Fruit fly (Drosophila melanogaster) whole organism, prepupa: ENCODE data around the gene ara.

Source experiments
- CG10669 ChIP-seq: fragments of 200-800 bp; sonication (Bioruptor generic); optimal IDR thresholded peaks from 3 replicates; lab custom pipeline; 2018; ENCODE audit warnings: missing biosample characterization, mild to moderate bottlenecking, missing genetic modification characterization, moderate library complexity
- CG11294 ChIP-seq: fragments of 200-800 bp; sonication (Bioruptor generic); IDR thresholded peaks from 2 replicates; pipeline ENCODE4 v1.3.6; 2022; ENCODE audit warnings: missing biosample characterization, missing genetic modification characterization
- CG11762 ChIP-seq: fragments of 200-800 bp; sonication (Bioruptor generic); optimal IDR thresholded peaks from 3 replicates; lab custom pipeline; 2016; ENCODE audit warnings: missing biosample characterization, missing genetic modification characterization; ENCODE audit not compliant: insufficient read depth
- CG11902 ChIP-seq: fragments of 200-800 bp; sonication (Bioruptor generic); optimal IDR thresholded peaks from 3 replicates; lab custom pipeline; 2016; ENCODE audit warnings: missing biosample characterization, missing genetic modification characterization
- CG15336 ChIP-seq: fragments of 200-800 bp; sonication (Bioruptor generic); IDR thresholded peaks from 2 replicates; pipeline ENCODE4 v1.3.6; 2022; ENCODE audit warnings: missing biosample characterization, missing genetic modification characterization
- CG1621 ChIP-seq: fragments of 200-800 bp; sonication (Bioruptor generic); optimal IDR thresholded peaks from 3 replicates; lab custom pipeline; 2018; ENCODE audit warnings: missing biosample characterization, mild to moderate bottlenecking, missing genetic modification characterization
- CG16779 ChIP-seq: fragments of 200-800 bp; sonication (Bioruptor generic); optimal IDR thresholded peaks from 3 replicates; lab custom pipeline; 2017; ENCODE audit warnings: missing biosample characterization, mild to moderate bottlenecking, missing genetic modification characterization
- CG3032 ChIP-seq: fragments of 200-800 bp; optimal IDR thresholded peaks from 2 replicates; lab custom pipeline; 2019; ENCODE audit warnings: missing biosample characterization, mild to moderate bottlenecking, missing genetic modification characterization, moderate library complexity
- CG32006 ChIP-seq: fragments of 200-800 bp; sonication (Bioruptor generic); optimal IDR thresholded peaks from 3 replicates; lab custom pipeline; 2017; ENCODE audit warnings: missing biosample characterization, mild to moderate bottlenecking, missing genetic modification characterization
- CG34406 ChIP-seq: fragments of 200-800 bp; sonication (Bioruptor generic); optimal IDR thresholded peaks from 3 replicates; lab custom pipeline; 2016; ENCODE audit warnings: missing biosample characterization, missing genetic modification characterization
- CG3919 ChIP-seq: fragments of 200-800 bp; sonication (Bioruptor generic); optimal IDR thresholded peaks from 3 replicates; lab custom pipeline; 2016; ENCODE audit warnings: missing biosample characterization, missing genetic modification characterization
- CG6792 ChIP-seq: fragments of 200-800 bp; sonication (Bioruptor generic); optimal IDR thresholded peaks from 3 replicates; lab custom pipeline; 2016; ENCODE audit warnings: missing biosample characterization, missing genetic modification characterization
- CG6808 ChIP-seq: fragments of 200-800 bp; sonication (Bioruptor generic); optimal IDR thresholded peaks from 3 replicates; lab custom pipeline; 2017; ENCODE audit warnings: missing biosample characterization, missing genetic modification characterization, mild to moderate bottlenecking, moderate library complexity, missing genetic modification reagents
- CG6854 ChIP-seq: fragments of 200-800 bp; sonication (Bioruptor generic); optimal IDR thresholded peaks from 2 replicates; lab custom pipeline; 2017; ENCODE audit warnings: missing biosample characterization, mild to moderate bottlenecking, missing genetic modification characterization
- CG8119 ChIP-seq: fragments of 200-800 bp; sonication (Bioruptor generic); IDR thresholded peaks from 3 replicates; pipeline ENCODE4 v1.3.6; 2022; ENCODE audit warnings: missing biosample characterization, missing genetic modification characterization
- CG8319 ChIP-seq: fragments of 200-800 bp; sonication (Bioruptor generic); optimal IDR thresholded peaks from 3 replicates; lab custom pipeline; 2016; ENCODE audit warnings: missing biosample characterization, missing genetic modification characterization
- CG9139 ChIP-seq: fragments of 200-800 bp; sonication (Bioruptor generic); optimal IDR thresholded peaks from 3 replicates; lab custom pipeline; 2017; ENCODE audit warnings: missing biosample characterization, mild to moderate bottlenecking, missing genetic modification characterization
- Eip75B ChIP-seq: fragments of 200-800 bp; sonication (Bioruptor generic); optimal IDR thresholded peaks from 3 replicates; lab custom pipeline; 2016; ENCODE audit warnings: missing biosample characterization, missing genetic modification characterization
- Eip78C ChIP-seq: fragments of 200-800 bp; sonication (Bioruptor generic); peaks from one replicate; lab custom pipeline; 2016; ENCODE audit warnings: missing biosample characterization, missing genetic modification characterization
- Eip93F ChIP-seq: fragments of 200-800 bp; sonication (Bioruptor generic); optimal IDR thresholded peaks from 2 replicates; lab custom pipeline; 2016; ENCODE audit warnings: missing biosample characterization, mild to moderate bottlenecking, missing genetic modification characterization
- Ets96B ChIP-seq: fragments of 200-800 bp; optimal IDR thresholded peaks from 2 replicates; lab custom pipeline; 2019; ENCODE audit warnings: missing biosample characterization, mild to moderate bottlenecking, missing genetic modification characterization, moderate library complexity
- Gug ChIP-seq: fragments of 200-800 bp; sonication (Bioruptor generic); IDR thresholded peaks from 2 replicates; pipeline ENCODE4 v1.3.6; 2022; ENCODE audit warnings: missing biosample characterization, missing genetic modification characterization
- Hr38 ChIP-seq: sonication (Bioruptor generic); optimal IDR thresholded peaks from 2 replicates; lab custom pipeline; 2016; ENCODE audit warnings: missing biosample characterization, missing genetic modification characterization
- Hr39 ChIP-seq: fragments of 200-800 bp; sonication (Bioruptor generic); optimal IDR thresholded peaks from 2 replicates; lab custom pipeline; 2016; ENCODE audit warnings: missing biosample characterization, missing genetic modification characterization
- Hr4 ChIP-seq: fragments of 200-800 bp; sonication (Bioruptor generic); optimal IDR thresholded peaks from 3 replicates; lab custom pipeline; 2016; ENCODE audit warnings: missing biosample characterization, missing genetic modification characterization
- OdsH ChIP-seq: fragments of 200-800 bp; sonication (Bioruptor generic); optimal IDR thresholded peaks from 3 replicates; lab custom pipeline; 2016; ENCODE audit warnings: missing biosample characterization, missing genetic modification characterization
- Smox ChIP-seq: fragments of 200-800 bp; sonication (Bioruptor generic); optimal IDR thresholded peaks from 3 replicates; lab custom pipeline; 2016; ENCODE audit warnings: missing biosample characterization, missing genetic modification characterization
- Sox102F ChIP-seq: fragments of 200-800 bp; sonication (Bioruptor generic); optimal IDR thresholded peaks from 2 replicates; lab custom pipeline; 2016; ENCODE audit warnings: missing biosample characterization, mild to moderate bottlenecking, missing genetic modification characterization
- Sox14 ChIP-seq: fragments of 200-800 bp; sonication (Bioruptor generic); optimal IDR thresholded peaks from 3 replicates; lab custom pipeline; 2016; ENCODE audit warnings: missing biosample characterization, missing genetic modification characterization
- Sox15 ChIP-seq: fragments of 200-800 bp; sonication (Bioruptor generic); optimal IDR thresholded peaks from 3 replicates; lab custom pipeline; 2016; ENCODE audit warnings: missing biosample characterization, missing genetic modification characterization
- dsx ChIP-seq: fragments of 200-800 bp; optimal IDR thresholded peaks from 3 replicates; lab custom pipeline; 2019; ENCODE audit warnings: missing biosample characterization, mild to moderate bottlenecking, missing genetic modification characterization, moderate library complexity; ENCODE audit not compliant: poor library complexity, severe bottlenecking
- eg ChIP-seq: fragments of 200-800 bp; sonication (Bioruptor generic); IDR thresholded peaks from 3 replicates; pipeline ENCODE4 v1.3.6; 2022; ENCODE audit warnings: missing biosample characterization, missing genetic modification characterization
- fd85E ChIP-seq: fragments of 200-800 bp; sonication (Bioruptor generic); optimal IDR thresholded peaks from 3 replicates; lab custom pipeline; 2016; ENCODE audit warnings: missing biosample characterization, missing genetic modification characterization
- fkh ChIP-seq: fragments of 200-800 bp; sonication (Bioruptor generic); optimal IDR thresholded peaks from 3 replicates; lab custom pipeline; 2017; ENCODE audit warnings: missing biosample characterization, mild to moderate bottlenecking, missing genetic modification characterization, moderate library complexity
- net ChIP-seq: fragments of 200-800 bp; sonication (Bioruptor generic); optimal IDR thresholded peaks from 3 replicates; lab custom pipeline; 2016; ENCODE audit warnings: missing biosample characterization, missing genetic modification characterization
- pdm3 ChIP-seq: fragments of 200-800 bp; sonication (Bioruptor generic); optimal IDR thresholded peaks from 3 replicates; lab custom pipeline; 2016; ENCODE audit warnings: missing biosample characterization, missing genetic modification characterization
- salr ChIP-seq, 2 experiments: fragments of 200-800 bp; sonication (Bioruptor generic); optimal IDR thresholded peaks; 3 replicates each; lab custom pipeline; 2016 to 2018; ENCODE audit warnings: missing biosample characterization in 2 of 2, missing genetic modification characterization in 2 of 2, mild to moderate bottlenecking in 1 of 2
- spab ChIP-seq: fragments of 200-800 bp; sonication (Bioruptor generic); optimal IDR thresholded peaks from 2 replicates; lab custom pipeline; 2017; ENCODE audit warnings: missing biosample characterization, mild to moderate bottlenecking, missing genetic modification characterization, missing genetic modification reagents
- ss ChIP-seq, 2 experiments: fragments of 200-800 bp; sonication (Bioruptor generic); optimal IDR thresholded peaks; 2 replicates in 1 of 2; 3 replicates in 1 of 2; lab custom pipeline; 2017 to 2018; ENCODE audit warnings: mild to moderate bottlenecking in 2 of 2, missing biosample characterization in 2 of 2, missing genetic modification characterization in 2 of 2, moderate library complexity in 1 of 2
- svp ChIP-seq: fragments of 200-800 bp; sonication (Bioruptor generic); peaks from one replicate; lab custom pipeline; 2016; ENCODE audit warnings: missing biosample characterization, missing genetic modification characterization
- topi ChIP-seq: fragments of 200-800 bp; sonication (Bioruptor generic); optimal IDR thresholded peaks from 3 replicates; lab custom pipeline; 2016; ENCODE audit warnings: missing biosample characterization, missing genetic modification characterization

Gene ara

dm6 chr3L:12564284-12564683 is 16.2 kb upstream of the ara start:
- TF ChIP-seq Hr39 (GFP tag; lab: Kevin White, UChicago) = no peak
- no peak for TF ChIP-seq topi
- TF ChIP-seq svp (GFP tag; lab: Kevin White, UChicago) = no peak
- no peak for TF ChIP-seq fd85E (GFP tag; lab: Kevin White, UChicago)
- TF ChIP-seq CG32006 (GFP tag; lab: Kevin White, UChicago) = no peak
- TF ChIP-seq Hr4 (GFP tag; lab: Kevin White, UChicago) = no peak
- no peak for TF ChIP-seq salr (GFP tag; optimal IDR thresholded peaks at IDR 0.05; lab: Kevin White, UChicago)
- TF ChIP-seq, all 60 proteins: peak for 0

dm6 chr3L:12564979-12565378 is 15.5 kb upstream of the ara start:
- peak; percentile 41; the same call in 1 of the 3 replicates for TF ChIP-seq eg (GFP tag; lab: Robert Waterston, UW)
- TF ChIP-seq fkh (GFP tag; lab: Kevin White, UChicago) = no peak

dm6 chr3L:12565422-12565821 is 15.1 kb upstream of the ara start:
- TF ChIP-seq net (no peak), CG16779 (tag; lab: Kevin White, UChicago) (no peak), Sox15 (GFP tag; lab: Kevin White, UChicago) (no peak), ss (GFP tag; optimal IDR thresholded peaks at IDR 0.05; lab: Kevin White, UChicago) (no peak), OdsH (no peak), CG32006 (GFP tag; lab: Kevin White, UChicago) (no peak), Sox102F (GFP tag; lab: Kevin White, UChicago) (no peak), CG8119 (GFP tag; lab: Robert Waterston, UW) (no peak), fd85E (GFP tag; lab: Kevin White, UChicago) (no peak), CG1621 (no peak), svp (GFP tag; lab: Kevin White, UChicago) (no peak), Ets96B (no peak), Smox (GFP tag; lab: Kevin White, UChicago) (no peak)

- no peak for TF ChIP-seq dsx
- TF ChIP-seq CG6808 (GFP tag; lab: Kevin White, UChicago) = no peak
- no peak for TF ChIP-seq CG32006 (GFP tag; lab: Kevin White, UChicago)
- no peak for TF ChIP-seq Hr4 (GFP tag; lab: Kevin White, UChicago)
- TF ChIP-seq CG10669 (GFP tag; lab: Kevin White, UChicago) = no peak
- no peak for TF ChIP-seq CG1621
- no peak for TF ChIP-seq Hr38 (GFP tag; lab: Kevin White, UChicago)
- TF ChIP-seq Sox15 (GFP tag; lab: Kevin White, UChicago) = no peak
- no peak for TF ChIP-seq CG6854 (GFP tag; lab: Kevin White, UChicago)
- TF ChIP-seq svp (GFP tag; lab: Kevin White, UChicago) = no peak
- TF ChIP-seq CG8319 (GFP tag; lab: Kevin White, UChicago) = no peak
- no peak for TF ChIP-seq Sox14 (GFP tag; lab: Kevin White, UChicago)
- TF ChIP-seq CG9139 (GFP tag; lab: Kevin White, UChicago) = no peak
Measured at dm6 chr3L:12566065-12566730, 14.3 kb upstream of the ara start.

dm6 chr3L:12572366-12572765 is 8.1 kb upstream of the ara start, which contains the start of gene sowah:
TSS of gene sowah (minus strand) at chr3L:12572542.
- TF ChIP-seq CG3919 (GFP tag; lab: Kevin White, UChicago) = peak; percentile 41
- TF ChIP-seq fkh (GFP tag; lab: Kevin White, UChicago) = peak; percentile 97
- TF ChIP-seq Smox (GFP tag; lab: Kevin White, UChicago) = no peak
- TF ChIP-seq CG32006 (GFP tag; lab: Kevin White, UChicago) = peak; percentile 22
- TF ChIP-seq CG11294 (GFP tag; lab: Robert Waterston, UW) = no peak
- TF ChIP-seq CG34406 (GFP tag; lab: Kevin White, UChicago) = no peak
- TF ChIP-seq Sox15 (GFP tag; lab: Kevin White, UChicago) = no peak
- TF ChIP-seq CG11762 (GFP tag; lab: Kevin White, UChicago) = no peak
- TF ChIP-seq Eip78C = peak; percentile 62
- peak; percentile 15 for TF ChIP-seq pdm3 (GFP tag; lab: Kevin White, UChicago)
- no peak for TF ChIP-seq spab (GFP tag; lab: Kevin White, UChicago)
- peak; percentile 24 for TF ChIP-seq Ets96B
- TF ChIP-seq CG10669 (GFP tag; lab: Kevin White, UChicago) = peak; percentile 17
- 0 out of 2 replicates have a peak, but pooled peaks have one; percentile 14 for TF ChIP-seq CG15336
- peak; percentile 38; the same call in 1 of the 2 replicates for TF ChIP-seq Gug (GFP tag; lab: Robert Waterston, UW)
- TF ChIP-seq CG1621 = peak; percentile 18
- TF ChIP-seq CG6808 (GFP tag; lab: Kevin White, UChicago) = no peak
- peak; percentile 23 for TF ChIP-seq OdsH
- TF ChIP-seq Eip75B = no peak
- no peak for TF ChIP-seq Eip93F (GFP tag; lab: Kevin White, UChicago)
- peak in 1 of 2 experiments; percentile 14 for TF ChIP-seq ss (GFP tag; optimal IDR thresholded peaks at IDR 0.05; lab: Kevin White, UChicago)
- peak; percentile 8 for TF ChIP-seq CG11902 (GFP tag; lab: Kevin White, UChicago)
- no peak for TF ChIP-seq CG6854 (GFP tag; lab: Kevin White, UChicago)
- no peak for TF ChIP-seq CG6792 (GFP tag; lab: Kevin White, UChicago)
- TF ChIP-seq CG3032 (tag; lab: Kevin White, UChicago) = peak; percentile 58
